Worm (Caenorhabditis elegans): ENCODE data around the gene unc-2.

DNA sequence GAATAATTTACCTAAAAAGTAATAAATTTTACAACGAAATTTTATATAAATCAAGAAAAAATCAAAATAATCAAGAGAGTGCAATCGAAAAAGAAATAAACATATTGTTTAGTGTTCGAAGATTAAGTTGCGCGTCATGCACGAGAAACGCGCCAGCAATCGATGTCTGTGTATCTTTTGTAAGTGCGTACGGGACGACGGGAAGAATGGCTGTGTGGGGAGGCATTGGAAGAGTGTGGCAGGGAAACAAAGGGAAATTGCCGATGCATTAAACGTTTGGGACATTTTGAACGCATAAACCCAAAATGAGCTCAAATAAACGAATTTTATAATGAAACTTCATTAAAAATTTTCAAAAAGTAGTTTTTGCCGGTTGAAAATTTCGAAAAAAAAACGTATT lies 76.2 kb downstream of the unc-2 start, which contains the start of gene immt-1:
- no peak for TF ChIP-seq sem-2 (GFP tag; optimal IDR thresholded peaks at IDR 0.05)
- no peak for TF ChIP-seq nhr-28 (tag; optimal IDR thresholded peaks at IDR 0.05)
